Worm (Caenorhabditis elegans): ENCODE data around the gene cyn-13.

cyn-13 gene

DNA sequence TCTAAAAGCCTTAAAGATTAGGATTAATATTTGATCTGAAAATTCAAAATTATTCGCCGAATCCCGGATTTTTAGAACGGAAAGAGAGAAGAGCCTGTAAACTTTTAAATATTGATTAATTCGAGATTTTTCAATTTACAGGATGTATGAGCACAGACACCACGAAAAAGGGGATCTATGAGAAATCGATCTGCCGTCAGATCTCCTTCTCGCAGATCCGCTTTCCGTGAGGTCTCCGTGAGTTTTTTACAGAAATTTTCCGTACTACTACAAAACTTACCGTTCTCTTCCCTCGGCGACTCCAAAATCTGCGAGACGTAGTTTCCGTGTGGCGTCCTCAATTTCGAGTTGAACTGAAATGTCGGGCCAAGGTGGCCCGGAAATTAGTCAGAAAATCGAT lies 8.3 kb downstream of the cyn-13 start (continued):
- no peak for TF ChIP-seq hlh-15 (tag; optimal IDR thresholded peaks at IDR 0.05)
- no peak for TF ChIP-seq gmeb-2 (tag; optimal IDR thresholded peaks at IDR 0.05)
- TF ChIP-seq nfya-1 (tag; optimal IDR thresholded peaks at IDR 0.05), result no peak
- TF ChIP-seq unc-55 (GFP tag; optimal IDR thresholded peaks at IDR 0.05), result no peak
- TF ChIP-seq sox-2 (GFP tag; IDR thresholded peaks at IDR 0.05), result no peak
- TF ChIP-seq ama-1 (optimal IDR thresholded peaks at IDR 0.05), result no peak
- TF ChIP-seq lin-11 (tag; optimal IDR thresholded peaks at IDR 0.05), result no peak
- no peak for TF ChIP-seq syd-9 (tag; optimal IDR thresholded peaks at IDR 0.05)
- no peak for TF ChIP-seq pax-1 (tag; optimal IDR thresholded peaks at IDR 0.05)
- TF ChIP-seq ceh-22 (tag; optimal IDR thresholded peaks at IDR 0.05), result no peak
- peak; percentile 56 for TF ChIP-seq hlh-8 (tag; optimal IDR thresholded peaks at IDR 0.05)
- no peak for TF ChIP-seq K02D7.2 (tag; optimal IDR thresholded peaks at IDR 0.05)
- no peak for TF ChIP-seq T23F11.4 (GFP tag; optimal IDR thresholded peaks at IDR 0.05)
- no peak for TF ChIP-seq hlh-30 (tag; optimal IDR thresholded peaks at IDR 0.05; ENCODE audit: insufficient read depth)
- TF ChIP-seq ceh-24 (tag; optimal IDR thresholded peaks at IDR 0.05), result no peak
- no peak for TF ChIP-seq K09A11.1 (tag; optimal IDR thresholded peaks at IDR 0.05; ENCODE audit: insufficient read depth)
- TF ChIP-seq ceh-19 (GFP tag; optimal IDR thresholded peaks at IDR 0.05), result no peak
- no peak for TF ChIP-seq ceh-34 (tag; optimal IDR thresholded peaks at IDR 0.05)
- TF ChIP-seq npax-4 (tag; optimal IDR thresholded peaks at IDR 0.05), result no peak
- no peak for TF ChIP-seq ceh-48 (tag; optimal IDR thresholded peaks at IDR 0.05)
- TF ChIP-seq fax-1 (tag; optimal IDR thresholded peaks at IDR 0.05), result peak; percentile 74
- TF ChIP-seq unc-42 (tag; optimal IDR thresholded peaks at IDR 0.05), result no peak
- no peak for TF ChIP-seq sdc-2 (tag; optimal IDR thresholded peaks at IDR 0.05)
- no peak for TF ChIP-seq pros-1 (tag; optimal IDR thresholded peaks at IDR 0.05)
- peak; percentile 52 for TF ChIP-seq elt-2 (tag; optimal IDR thresholded peaks at IDR 0.05)
- no peak for TF ChIP-seq fkh-6 (tag; optimal IDR thresholded peaks at IDR 0.05)
- no peak for TF ChIP-seq pha-2 (tag; optimal IDR thresholded peaks at IDR 0.05)
- no peak for TF ChIP-seq pag-3 (tag; optimal IDR thresholded peaks at IDR 0.05; ENCODE audit: borderline replicate concordance)
- TF ChIP-seq pat-9 (tag; optimal IDR thresholded peaks at IDR 0.05), result no peak

DNA sequence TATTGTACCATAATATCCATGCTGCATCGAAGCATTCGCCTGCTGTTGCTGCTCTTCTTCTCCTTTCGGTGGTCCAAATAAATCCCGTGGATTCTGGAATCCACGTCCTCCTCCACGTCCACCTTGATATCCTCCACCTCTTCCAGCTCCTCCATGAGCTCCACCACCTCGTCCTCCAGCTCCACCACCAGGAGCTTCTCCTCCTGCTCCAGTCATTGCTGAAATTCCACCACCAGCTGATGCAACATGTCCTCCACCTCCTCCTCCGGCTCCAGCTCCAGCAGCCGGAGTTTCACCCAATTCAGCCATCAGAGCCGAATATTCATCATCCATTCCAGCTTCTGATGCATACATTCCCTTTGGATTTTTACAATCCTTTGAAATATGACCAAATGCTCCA lies 10.9 kb downstream of the cyn-13 start:
- TF ChIP-seq ceh-22 (tag; optimal IDR thresholded peaks at IDR 0.05), result no peak
- no peak for TF ChIP-seq odd-2 (tag; optimal IDR thresholded peaks at IDR 0.05)
- no peak for TF ChIP-seq tbx-7 (tag; optimal IDR thresholded peaks at IDR 0.05)
- TF ChIP-seq pqm-1 (tag; optimal IDR thresholded peaks at IDR 0.05), result no peak
- no peak for TF ChIP-seq zip-5 (tag; optimal IDR thresholded peaks at IDR 0.05)
- no peak for TF ChIP-seq unc-3 (GFP tag; conservative IDR thresholded peaks at IDR 0.05)
- no peak for TF ChIP-seq unc-3 (tag; optimal IDR thresholded peaks at IDR 0.05)
- TF ChIP-seq ztf-16 (tag; optimal IDR thresholded peaks at IDR 0.05), result no peak
- no peak for TF ChIP-seq eyg-1 (tag; optimal IDR thresholded peaks at IDR 0.05)
- no peak for TF ChIP-seq che-1 (tag; optimal IDR thresholded peaks at IDR 0.05)
- TF ChIP-seq hlh-6 (tag; optimal IDR thresholded peaks at IDR 0.05), result no peak
- no peak for TF ChIP-seq mec-3 (tag; optimal IDR thresholded peaks at IDR 0.05; ENCODE audit: borderline replicate concordance)

DNA sequence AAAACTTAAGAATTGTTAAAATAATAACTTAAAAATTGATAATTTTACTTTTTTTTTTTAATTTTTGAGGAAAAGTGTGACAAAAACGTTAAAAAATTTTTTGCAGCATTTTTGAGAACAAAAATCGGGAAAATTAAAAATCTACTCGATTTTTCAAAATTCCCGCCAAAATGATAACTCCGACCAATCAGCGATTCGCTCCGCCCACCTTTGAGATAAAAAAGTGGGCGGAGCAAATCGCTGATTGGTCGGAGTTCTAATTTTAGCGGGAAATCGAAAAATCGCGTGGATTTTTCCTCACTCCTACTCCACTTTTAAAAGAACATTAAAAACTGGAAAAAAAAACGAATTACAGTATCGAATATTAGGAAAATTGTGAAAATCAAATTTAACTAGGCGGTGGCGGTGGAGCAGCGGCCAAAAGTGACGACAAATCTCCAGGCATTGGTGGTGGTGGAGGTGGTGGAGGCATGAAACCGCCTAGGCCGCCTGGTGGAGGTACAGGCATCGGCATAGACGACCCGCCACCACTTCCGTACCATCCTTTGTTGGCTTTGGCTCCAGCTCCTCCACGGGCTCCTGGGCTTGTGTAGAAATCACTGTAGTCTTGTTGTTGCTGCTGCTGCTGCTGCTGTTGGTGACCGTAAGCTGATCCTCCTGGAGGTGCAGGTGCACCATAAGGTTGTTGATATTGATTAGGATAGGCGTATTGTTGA lies 12.1 kb downstream of the cyn-13 start:
- TF ChIP-seq pha-2 (tag; optimal IDR thresholded peaks at IDR 0.05) (no peak), nfya-1 (tag; optimal IDR thresholded peaks at IDR 0.05) (peak; percentile 94)
